Worm (Caenorhabditis elegans): ENCODE data around the gene slc-25A29.

Gene slc-25A29

DNA sequence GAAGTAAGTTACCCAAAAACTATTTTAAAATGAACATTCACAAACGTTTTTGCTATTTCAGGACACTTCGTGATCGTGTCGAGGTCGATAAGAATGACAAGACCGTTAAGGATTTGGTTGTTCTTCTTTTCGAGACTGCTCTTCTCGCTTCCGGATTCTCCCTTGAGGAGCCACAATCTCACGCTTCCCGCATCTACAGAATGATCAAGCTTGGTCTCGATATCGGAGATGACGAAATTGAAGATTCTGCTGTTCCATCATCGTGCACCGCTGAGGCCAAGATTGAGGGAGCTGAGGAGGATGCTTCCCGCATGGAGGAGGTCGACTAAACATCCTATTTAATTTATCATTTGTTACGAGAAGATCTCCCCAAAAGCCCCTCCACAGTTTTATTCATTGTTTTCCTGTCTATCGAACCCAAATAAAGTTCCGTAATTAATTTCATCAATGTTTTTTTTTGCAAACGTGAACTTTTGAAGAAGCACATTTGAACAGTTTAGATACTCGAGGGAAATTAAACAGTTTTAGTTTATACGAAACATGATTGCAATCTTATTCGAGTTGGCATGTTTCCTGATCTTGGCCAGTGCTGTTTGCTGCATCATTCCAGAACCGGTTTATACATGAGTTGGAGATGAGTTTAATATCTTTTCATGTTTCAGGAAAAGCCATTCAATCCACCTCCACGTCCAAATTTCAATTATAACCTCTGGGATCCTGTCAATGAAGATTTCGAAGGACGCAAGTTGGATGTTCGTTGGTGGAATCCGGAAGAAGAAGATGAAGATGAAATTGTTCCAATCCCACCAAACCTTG, 30.3 kb upstream of the slc-25A29 start, which contains the start of gene C47E8.11 (continued):
- TF ChIP-seq F10E7.11 (tag; optimal IDR thresholded peaks at IDR 0.05), result peak; percentile 85
- TF ChIP-seq F37B4.10 (GFP tag; IDR thresholded peaks at IDR 0.05), result no peak
- TF ChIP-seq somi-1 (GFP tag; optimal IDR thresholded peaks at IDR 0.05), result peak; percentile 26
- no peak for TF ChIP-seq mes-4 (tag; optimal IDR thresholded peaks at IDR 0.05)
- TF ChIP-seq gei-17 (GFP tag; optimal IDR thresholded peaks at IDR 0.05), result peak; percentile 42
- peak; percentile 84 for TF ChIP-seq madf-6 (GFP tag; IDR thresholded peaks at IDR 0.05)
- TF ChIP-seq attf-6 (GFP tag; IDR thresholded peaks at IDR 0.05), result no peak; the same call in 1 of the 2 replicates
- no peak for TF ChIP-seq ceh-58 (GFP tag; IDR thresholded peaks at IDR 0.05)
- peak; percentile 48; the same call in 1 of the 2 replicates for TF ChIP-seq C06A6.2 (GFP tag; conservative IDR thresholded peaks at IDR 0.05)
- TF ChIP-seq fkh-3 (tag; optimal IDR thresholded peaks at IDR 0.05), result no peak
- no peak for TF ChIP-seq unc-62 (GFP tag; optimal IDR thresholded peaks at IDR 0.05)
- no peak for TF ChIP-seq ztf-22 (GFP tag; optimal IDR thresholded peaks at IDR 0.05)
- TF ChIP-seq mcd-1 (GFP tag; IDR thresholded peaks at IDR 0.05), result peak; percentile 66
- peak; percentile 72; the same call in 1 of the 2 replicates for TF ChIP-seq madf-3 (GFP tag; IDR thresholded peaks at IDR 0.05)
- peak; percentile 52 for TF ChIP-seq lin-40 (tag; optimal IDR thresholded peaks at IDR 0.05)
- no peak for TF ChIP-seq akir-1 (GFP tag; optimal IDR thresholded peaks at IDR 0.05)
- TF ChIP-seq cebp-1 (GFP tag; IDR thresholded peaks at IDR 0.05), result no peak
- TF ChIP-seq cebp-1 (tag; optimal IDR thresholded peaks at IDR 0.05), result peak; percentile 69
- TF ChIP-seq sptf-2 (GFP tag; optimal IDR thresholded peaks at IDR 0.05), result peak; percentile 16
- peak; percentile 57 for TF ChIP-seq hmg-20 (GFP tag; IDR thresholded peaks at IDR 0.05)
- TF ChIP-seq nhr-80 (tag; optimal IDR thresholded peaks at IDR 0.05), result peak; percentile 32
- peak; percentile 92 for TF ChIP-seq Y56A3A.18 (GFP tag; IDR thresholded peaks at IDR 0.05)
- TF ChIP-seq madf-10 (tag; optimal IDR thresholded peaks at IDR 0.05), result peak; percentile 60
- no peak for TF ChIP-seq ceh-40 (GFP tag; IDR thresholded peaks at IDR 0.05)

ce11 chrV:14687106-14687964, 29.4 kb upstream of the slc-25A29 start:
- TF ChIP-seq ccch-3 (GFP tag; optimal IDR thresholded peaks at IDR 0.05), result no peak
- TF ChIP-seq dpff-1 (tag; optimal IDR thresholded peaks at IDR 0.05), result no peak
- no peak for TF ChIP-seq egrh-3 (GFP tag; IDR thresholded peaks at IDR 0.05)
- TF ChIP-seq ztf-28 (GFP tag; IDR thresholded peaks at IDR 0.05), result no peak
- no peak for TF ChIP-seq nhr-80 (tag; optimal IDR thresholded peaks at IDR 0.05)
- no peak for TF ChIP-seq tlf-1 (GFP tag; optimal IDR thresholded peaks at IDR 0.05)
- no peak for TF ChIP-seq madf-8 (GFP tag; conservative IDR thresholded peaks at IDR 0.05)
- TF ChIP-seq ZK185.1 (tag; optimal IDR thresholded peaks at IDR 0.05; ENCODE audit: poor library complexity, severe bottlenecking), result no peak
- TF ChIP-seq lsl-1 (GFP tag; optimal IDR thresholded peaks at IDR 0.05), result peak; percentile 29
- TF ChIP-seq gei-17 (GFP tag; optimal IDR thresholded peaks at IDR 0.05), result no peak
- no peak for TF ChIP-seq B0019.2 (GFP tag; conservative IDR thresholded peaks at IDR 0.05)
- TF ChIP-seq attf-3 (GFP tag; conservative IDR thresholded peaks at IDR 0.05), result no peak
- TF ChIP-seq ztf-3 (GFP tag; optimal IDR thresholded peaks at IDR 0.05), result no peak
- no peak for TF ChIP-seq sdz-38 (tag; optimal IDR thresholded peaks at IDR 0.05)
- no peak for TF ChIP-seq xnd-1 (tag; optimal IDR thresholded peaks at IDR 0.05)
- TF ChIP-seq hlh-12 (tag; optimal IDR thresholded peaks at IDR 0.05), result no peak
- TF ChIP-seq lin-26 (GFP tag; IDR thresholded peaks at IDR 0.05), result no peak
- TF ChIP-seq rcor-1 (GFP tag; IDR thresholded peaks at IDR 0.05), result no peak
- no peak for TF ChIP-seq aptf-2 (GFP tag; conservative IDR thresholded peaks at IDR 0.05)
- TF ChIP-seq nhr-90 (tag; optimal IDR thresholded peaks at IDR 0.05), result no peak
- no peak for TF ChIP-seq madf-10 (tag; optimal IDR thresholded peaks at IDR 0.05)
- no peak for TF ChIP-seq zim-3 (tag; optimal IDR thresholded peaks at IDR 0.05)
- no peak for TF ChIP-seq F52B5.7 (tag; optimal IDR thresholded peaks at IDR 0.05)
- no peak for TF ChIP-seq nhr-120 (GFP tag; IDR thresholded peaks at IDR 0.05)
- no peak for TF ChIP-seq lag-1 (GFP tag; IDR thresholded peaks at IDR 0.05)
- no peak for TF ChIP-seq cebp-1 (GFP tag; IDR thresholded peaks at IDR 0.05)
- TF ChIP-seq cebp-1 (tag; optimal IDR thresholded peaks at IDR 0.05), result peak; percentile 12
